Worm (Caenorhabditis elegans) whole organism, young adult: ENCODE results near the gene F38B7.17.

Experiments used
- B0336.3 ChIP-seq: fragments of 200-800 bp; sonication (Bioruptor generic); IDR thresholded peaks from 2 replicates; pipeline ENCODE4 v1.3.6; 2022; ENCODE audit warnings: missing genetic modification characterization, missing compliant biosample characterization
- C17E4.6 ChIP-seq: fragments of 200-800 bp; sonication (Bioruptor generic); IDR thresholded peaks from 2 replicates; pipeline ENCODE4 v1.3.6; 2022; ENCODE audit warnings: missing genetic modification reagents, missing genetic modification characterization, missing compliant biosample characterization
- D2030.7 ChIP-seq: fragments of 200-800 bp; sonication (Bioruptor generic); IDR thresholded peaks from 2 replicates; pipeline ENCODE4 v1.3.6; 2022; ENCODE audit warnings: missing genetic modification reagents, missing genetic modification characterization, missing compliant biosample characterization
- F22D6.2 ChIP-seq: sonication (generic microtip); optimal IDR thresholded peaks from 2 replicates; lab custom pipeline; 2016; ENCODE audit warnings: mild to moderate bottlenecking, missing genetic modification characterization, missing compliant biosample characterization
- F33H1.4 ChIP-seq: fragments of 200-800 bp; sonication (Bioruptor generic); IDR thresholded peaks from 2 replicates; pipeline ENCODE4 v1.3.6; 2022; ENCODE audit warnings: missing genetic modification reagents, missing genetic modification characterization, missing compliant biosample characterization
- F39B2.1 ChIP-seq: fragments of 200-800 bp; sonication (Bioruptor generic); IDR thresholded peaks from 2 replicates; pipeline ENCODE4 v1.3.6; 2022; ENCODE audit warnings: missing genetic modification reagents, missing genetic modification characterization, missing compliant biosample characterization
- F57A8.1 ChIP-seq: fragments of 200-800 bp; sonication (Bioruptor generic); optimal IDR thresholded peaks from 2 replicates; lab custom pipeline; 2018; ENCODE audit warnings: mild to moderate bottlenecking, missing genetic modification characterization, moderate library complexity, missing compliant biosample characterization
- T26A5.8 ChIP-seq: sonication (generic microtip); optimal IDR thresholded peaks from 2 replicates; lab custom pipeline; 2016; ENCODE audit warnings: missing genetic modification characterization, missing compliant biosample characterization
- Y53F4B.3 ChIP-seq: fragments of 200-800 bp; sonication (Bioruptor generic); IDR thresholded peaks from 2 replicates; pipeline ENCODE4 v1.3.6; 2022; ENCODE audit warnings: missing genetic modification reagents, missing genetic modification characterization, missing compliant biosample characterization
- Y53G8AR.9 ChIP-seq: fragments of 200-800 bp; sonication (Bioruptor generic); conservative IDR thresholded peaks from 2 replicates; pipeline ENCODE4 v1.3.6; 2022; ENCODE audit warnings: missing genetic modification reagents, missing genetic modification characterization, missing compliant biosample characterization
- ZK185.1 ChIP-seq: sonication (generic microtip); optimal IDR thresholded peaks from 2 replicates; lab custom pipeline; 2016; ENCODE audit warnings: mild to moderate bottlenecking, missing genetic modification characterization, missing compliant biosample characterization; ENCODE audit not compliant: poor library complexity, severe bottlenecking
- attf-3 ChIP-seq: fragments of 200-800 bp; sonication (Bioruptor generic); conservative IDR thresholded peaks from 2 replicates; pipeline ENCODE4 v1.3.6; 2022; ENCODE audit warnings: missing genetic modification reagents, missing genetic modification characterization, missing compliant biosample characterization
- attf-6 ChIP-seq: fragments of 200-800 bp; sonication (Bioruptor generic); IDR thresholded peaks from 2 replicates; pipeline ENCODE4 v1.3.6; 2022; ENCODE audit warnings: missing genetic modification reagents, missing genetic modification characterization, missing compliant biosample characterization
- bed-1 ChIP-seq: fragments of 200-800 bp; sonication (Bioruptor generic); IDR thresholded peaks from 2 replicates; pipeline ENCODE4 v1.3.6; 2022; ENCODE audit warnings: missing genetic modification reagents, missing genetic modification characterization, missing compliant biosample characterization
- ccch-3 ChIP-seq: fragments of 200-800 bp; sonication (Bioruptor generic); optimal IDR thresholded peaks from 2 replicates; lab custom pipeline; 2018; ENCODE audit warnings: mild to moderate bottlenecking, missing genetic modification characterization, missing compliant biosample characterization
- ceh-100 ChIP-seq: fragments of 200-800 bp; sonication (Bioruptor generic); IDR thresholded peaks from 2 replicates; pipeline ENCODE4 v1.3.6; 2022; ENCODE audit warnings: missing genetic modification reagents, missing genetic modification characterization, missing compliant biosample characterization
- ceh-58 ChIP-seq: fragments of 200-800 bp; sonication (Bioruptor generic); IDR thresholded peaks from 2 replicates; pipeline ENCODE4 v1.3.6; 2022; ENCODE audit warnings: missing genetic modification characterization, missing compliant biosample characterization
- ceh-79 ChIP-seq: sonication (generic microtip); optimal IDR thresholded peaks from 2 replicates; lab custom pipeline; 2017; ENCODE audit warnings: mild to moderate bottlenecking, missing genetic modification characterization, missing compliant biosample characterization
- chd-7 ChIP-seq: sonication (generic microtip); optimal IDR thresholded peaks from 2 replicates; lab custom pipeline; 2016; ENCODE audit warnings: mild to moderate bottlenecking, missing genetic modification characterization, moderate library complexity, missing compliant biosample characterization
- dox-1 ChIP-seq: fragments of 200-800 bp; sonication (Bioruptor generic); IDR thresholded peaks from 2 replicates; pipeline ENCODE4 v1.3.6; 2022; ENCODE audit warnings: missing genetic modification reagents, missing genetic modification characterization, missing compliant biosample characterization
- efl-1 ChIP-seq: fragments of 150-350 bp; optimal IDR thresholded peaks from 2 replicates; lab custom pipeline; 2014; ENCODE audit warnings: missing biosample characterization, missing genetic modification reagents, missing genetic modification characterization
- ets-4 ChIP-seq: fragments of 200-800 bp; sonication (Bioruptor generic); optimal IDR thresholded peaks from 2 replicates; lab custom pipeline; 2018; ENCODE audit warnings: mild to moderate bottlenecking, missing genetic modification characterization, missing compliant biosample characterization
- hlh-12 ChIP-seq: sonication (generic microtip); optimal IDR thresholded peaks from 2 replicates; lab custom pipeline; 2016; ENCODE audit warnings: missing genetic modification characterization, missing compliant biosample characterization
- hlh-26 ChIP-seq: fragments of 200-800 bp; sonication (Bioruptor generic); conservative IDR thresholded peaks from 2 replicates; pipeline ENCODE4 v1.3.6; 2022; ENCODE audit warnings: missing genetic modification reagents, missing genetic modification characterization, missing compliant biosample characterization
- hmg-20 ChIP-seq: fragments of 200-800 bp; sonication (Bioruptor generic); IDR thresholded peaks from 2 replicates; pipeline ENCODE4 v1.3.6; 2022; ENCODE audit warnings: missing genetic modification reagents, missing genetic modification characterization, missing compliant biosample characterization
- hsf-1 ChIP-seq: fragments of 200-800 bp; sonication (Bioruptor generic); IDR thresholded peaks from 2 replicates; pipeline ENCODE4 v1.3.6; 2022; ENCODE audit warnings: missing genetic modification reagents, missing genetic modification characterization, missing compliant biosample characterization
- let-607 ChIP-seq, 2 experiments: fragments of 200-800 bp in 1 of 2; sonication (Bioruptor generic) in 1 of 2; sonication (generic microtip) in 1 of 2; optimal IDR thresholded peaks; 2 replicates each; lab custom pipeline; 2016 to 2018; ENCODE audit warnings: mild to moderate bottlenecking in 2 of 2, missing compliant biosample characterization in 2 of 2, missing genetic modification characterization in 2 of 2, moderate library complexity in 2 of 2, missing genotype in 1 of 2
- lin-26 ChIP-seq: fragments of 200-800 bp; sonication (Bioruptor generic); IDR thresholded peaks from 2 replicates; pipeline ENCODE4 v1.3.6; 2022; ENCODE audit warnings: missing genetic modification reagents, missing genetic modification characterization, missing compliant biosample characterization
- lin-54 ChIP-seq: fragments of 200-800 bp; sonication (Bioruptor generic); optimal IDR thresholded peaks from 2 replicates; lab custom pipeline; 2018; ENCODE audit warnings: mild to moderate bottlenecking, missing genetic modification characterization, missing compliant biosample characterization
- lir-1 ChIP-seq: fragments of 200-800 bp; sonication (Bioruptor generic); conservative IDR thresholded peaks from 2 replicates; pipeline ENCODE4 v1.3.6; 2022; ENCODE audit warnings: missing genetic modification reagents, missing genetic modification characterization, missing compliant biosample characterization
- madf-3 ChIP-seq: fragments of 200-800 bp; sonication (Bioruptor generic); IDR thresholded peaks from 2 replicates; pipeline ENCODE4 v1.3.6; 2022; ENCODE audit warnings: missing genetic modification reagents, missing genetic modification characterization, missing compliant biosample characterization
- mel-28 ChIP-seq: sonication (generic microtip); optimal IDR thresholded peaks from 2 replicates; lab custom pipeline; 2016; ENCODE audit warnings: borderline replicate concordance, mild to moderate bottlenecking, missing genetic modification characterization, missing compliant biosample characterization
- mes-4 ChIP-seq: sonication (generic microtip); optimal IDR thresholded peaks from 2 replicates; lab custom pipeline; 2016; ENCODE audit warnings: missing genotype, missing genetic modification characterization, missing compliant biosample characterization
- nfya-2 ChIP-seq: fragments of 200-800 bp; sonication (Bioruptor generic); IDR thresholded peaks from 2 replicates; pipeline ENCODE4 v1.3.6; 2022; ENCODE audit warnings: missing genetic modification reagents, missing genetic modification characterization, missing compliant biosample characterization
- nhr-90 ChIP-seq: sonication (generic microtip); optimal IDR thresholded peaks from 2 replicates; lab custom pipeline; 2016; ENCODE audit warnings: missing genotype, mild to moderate bottlenecking, missing genetic modification characterization, missing compliant biosample characterization
- pbrm-1 ChIP-seq: fragments of 200-800 bp; sonication (Bioruptor generic); IDR thresholded peaks from 2 replicates; pipeline ENCODE4 v1.3.6; 2022; ENCODE audit warnings: missing genetic modification reagents, missing genetic modification characterization, missing compliant biosample characterization
- repo-1 ChIP-seq: sonication (generic microtip); optimal IDR thresholded peaks from 2 replicates; lab custom pipeline; 2017; ENCODE audit warnings: mild to moderate bottlenecking, missing genetic modification characterization, missing compliant biosample characterization
- sdz-38 ChIP-seq: sonication (generic microtip); optimal IDR thresholded peaks from 2 replicates; lab custom pipeline; 2016; ENCODE audit warnings: missing genotype, missing genetic modification characterization, missing compliant biosample characterization
- sea-2 ChIP-seq: fragments of 200-800 bp; sonication (Bioruptor generic); IDR thresholded peaks from 2 replicates; pipeline ENCODE4 v1.3.6; 2022; ENCODE audit warnings: missing genetic modification characterization, missing compliant biosample characterization
- snpc-1.3 ChIP-seq: sonication (generic microtip); optimal IDR thresholded peaks from 2 replicates; lab custom pipeline; 2017; ENCODE audit warnings: missing genetic modification characterization, mild to moderate bottlenecking, missing compliant biosample characterization, antibody characterized with exemption, moderate library complexity, missing genotype, missing genetic modification reagents; ENCODE audit not compliant: insufficient read depth
- snpc-3.4 ChIP-seq: sonication (generic microtip); optimal IDR thresholded peaks from 2 replicates; lab custom pipeline; 2017; ENCODE audit warnings: missing genetic modification characterization, mild to moderate bottlenecking, missing compliant biosample characterization, antibody characterized with exemption, moderate library complexity, missing genotype, missing genetic modification reagents
- sptf-2 ChIP-seq: fragments of 200-800 bp; sonication (Bioruptor generic); optimal IDR thresholded peaks from 2 replicates; lab custom pipeline; 2018; ENCODE audit warnings: mild to moderate bottlenecking, missing genetic modification characterization, missing compliant biosample characterization
- unc-130 ChIP-seq: sonication (generic microtip); optimal IDR thresholded peaks from 2 replicates; lab custom pipeline; 2016; ENCODE audit warnings: missing genetic modification reagents, missing genetic modification characterization, missing compliant biosample characterization
- unc-62 ChIP-seq: fragments of 150-350 bp; optimal IDR thresholded peaks from 2 replicates; lab custom pipeline; 2014; ENCODE audit warnings: missing biosample characterization, missing genetic modification reagents, missing genetic modification characterization
- zim-3 ChIP-seq: sonication (generic microtip); optimal IDR thresholded peaks from 2 replicates; lab custom pipeline; 2017; ENCODE audit warnings: mild to moderate bottlenecking, missing genetic modification characterization, moderate library complexity, missing compliant biosample characterization
- ztf-25 ChIP-seq: fragments of 200-800 bp; sonication (Bioruptor generic); IDR thresholded peaks from 2 replicates; pipeline ENCODE4 v1.3.6; 2022; ENCODE audit warnings: missing genetic modification reagents, missing genetic modification characterization, missing compliant biosample characterization
- ztf-26 ChIP-seq: sonication (generic microtip); optimal IDR thresholded peaks from 2 replicates; lab custom pipeline; 2017; ENCODE audit warnings: missing genetic modification characterization, missing compliant biosample characterization
- ztf-28 ChIP-seq: fragments of 200-800 bp; sonication (Bioruptor generic); IDR thresholded peaks from 2 replicates; pipeline ENCODE4 v1.3.6; 2022; ENCODE audit warnings: missing genetic modification reagents, missing genetic modification characterization, missing compliant biosample characterization
- ztf-6 ChIP-seq: fragments of 200-800 bp; sonication (Bioruptor generic); IDR thresholded peaks from 2 replicates; pipeline ENCODE4 v1.3.6; 2022; ENCODE audit warnings: missing genetic modification reagents, missing genetic modification characterization, missing compliant biosample characterization

Gene F38B7.17

DNA sequence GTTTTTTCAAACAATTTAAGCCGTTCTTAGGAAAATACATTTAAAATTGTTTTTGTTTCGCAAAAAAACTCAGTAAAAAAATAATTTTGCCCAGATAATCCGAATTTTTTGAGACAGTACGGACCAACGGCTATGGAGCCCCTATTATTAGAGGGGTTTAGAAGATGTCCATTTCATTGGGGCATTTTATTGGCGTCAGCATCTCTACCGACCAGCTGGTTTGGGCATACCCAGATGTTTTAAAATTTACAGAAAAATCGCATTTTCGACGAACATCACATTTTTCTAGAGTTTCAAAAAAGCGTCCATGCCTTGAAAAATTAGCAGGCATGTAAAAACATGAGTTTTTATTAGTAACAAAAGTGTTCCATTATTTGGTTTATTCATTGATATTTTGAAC lies 7.5 kb downstream of the F38B7.17 start (continued):
- no peak for TF ChIP-seq lir-1 (GFP tag; lab: Robert Waterston, UW)
- no peak for TF ChIP-seq mes-4
- no peak for TF ChIP-seq F22D6.2 (tag; lab: Kevin White, UChicago)
- TF ChIP-seq chd-7 (tag; lab: Kevin White, UChicago): peak; percentile 44
- TF ChIP-seq ceh-58: no peak
- no peak for TF ChIP-seq D2030.7 (GFP tag; lab: Robert Waterston, UW)
- TF ChIP-seq snpc-3.4 (tag; lab: Kevin White, UChicago): no peak
- TF ChIP-seq pbrm-1 (GFP tag; lab: Robert Waterston, UW): no peak
- TF ChIP-seq repo-1 (tag; lab: Kevin White, UChicago): no peak
- TF ChIP-seq unc-130 (GFP tag; lab: Kevin White, UChicago): no peak
- no peak for TF ChIP-seq snpc-1.3 (tag; lab: Kevin White, UChicago)
- TF ChIP-seq T26A5.8 (tag; lab: Kevin White, UChicago): no peak
- peak in 1 of 2 experiments; percentile 20 for TF ChIP-seq let-607 (tag; optimal IDR thresholded peaks at IDR 0.05; lab: Kevin White, UChicago)
- no peak for TF ChIP-seq sdz-38 (tag; lab: Kevin White, UChicago)
- no peak for TF ChIP-seq ccch-3 (GFP tag; lab: Kevin White, UChicago)
- TF ChIP-seq ets-4: no peak
- TF ChIP-seq C17E4.6 (GFP tag; lab: Robert Waterston, UW): no peak
- 0 out of 2 replicates have a peak, but pooled peaks have one; percentile 54 for TF ChIP-seq ztf-28 (GFP tag; lab: Robert Waterston, UW)
- TF ChIP-seq F39B2.1 (GFP tag; lab: Robert Waterston, UW): no peak
- TF ChIP-seq lin-26 (GFP tag; lab: Robert Waterston, UW): no peak
- no peak for TF ChIP-seq unc-62 (GFP tag; lab: Kevin White, UChicago)
- no peak for TF ChIP-seq sptf-2 (GFP tag; lab: Kevin White, UChicago)
- no peak for TF ChIP-seq efl-1 (GFP tag; lab: Kevin White, UChicago)
- TF ChIP-seq mel-28 (tag; lab: Kevin White, UChicago): no peak
- no peak for TF ChIP-seq ztf-6 (GFP tag; lab: Robert Waterston, UW)
- TF ChIP-seq lin-54: no peak
- TF ChIP-seq nfya-2: no peak
- TF ChIP-seq ZK185.1 (tag; lab: Kevin White, UChicago): no peak
- TF ChIP-seq ztf-26 (tag; lab: Kevin White, UChicago): no peak
- no peak for TF ChIP-seq B0336.3 (GFP tag; lab: Robert Waterston, UW)
- TF ChIP-seq nhr-90 (tag; lab: Kevin White, UChicago): no peak
- TF ChIP-seq F57A8.1 (GFP tag; lab: Kevin White, UChicago): no peak
- 0 out of 2 replicates have a peak, but pooled peaks have one; percentile 32 for TF ChIP-seq attf-3 (GFP tag; lab: Robert Waterston, UW)
- TF ChIP-seq ztf-25: peak; percentile 67; the same call in 1 of the 2 replicates
- 0 out of 2 replicates have a peak, but pooled peaks have one; percentile 21 for TF ChIP-seq Y53G8AR.9 (GFP tag; lab: Robert Waterston, UW)
- TF ChIP-seq bed-1: 0 out of 2 replicates have a peak, but pooled peaks have one; percentile 46
- no peak for TF ChIP-seq sea-2 (GFP tag; lab: Robert Waterston, UW)
- TF ChIP-seq dox-1: no peak
- TF ChIP-seq madf-3 (GFP tag; lab: Robert Waterston, UW): 0 out of 2 replicates have a peak, but pooled peaks have one; percentile 38
- no peak for TF ChIP-seq hlh-26 (GFP tag; lab: Robert Waterston, UW)
- TF ChIP-seq attf-6 (GFP tag; lab: Robert Waterston, UW): no peak
- no peak for TF ChIP-seq F33H1.4 (GFP tag; lab: Robert Waterston, UW)
- 0 out of 2 replicates have a peak, but pooled peaks have one; percentile 34 for TF ChIP-seq Y53F4B.3
- TF ChIP-seq hlh-12 (tag; lab: Kevin White, UChicago): no peak
- TF ChIP-seq hmg-20 (GFP tag; lab: Robert Waterston, UW): no peak
- peak; percentile 19; the same call in 1 of the 2 replicates for TF ChIP-seq ceh-100 (GFP tag; lab: Robert Waterston, UW)
- no peak for TF ChIP-seq zim-3 (tag; lab: Kevin White, UChicago)
- no peak for TF ChIP-seq hsf-1 (GFP tag; lab: Robert Waterston, UW)
- TF ChIP-seq ceh-79 (tag; lab: Kevin White, UChicago): peak; percentile 6
